Fruit fly (Drosophila melanogaster): ENCODE results near the gene Tdrd3.

The Tdrd3 gene

dm6 chr3L:14780187-14780586 is 6.4 kb upstream of the Tdrd3 start (continued):
- no peak for TF ChIP-seq jumu (GFP tag; optimal IDR thresholded peaks at IDR 0.05)
- TF ChIP-seq CG9817 (tag; optimal IDR thresholded peaks at IDR 0.05): no peak
- TF ChIP-seq CG7556 (GFP tag; optimal IDR thresholded peaks at IDR 0.05): peak; percentile 37
- no peak for TF ChIP-seq cas (GFP tag; IDR thresholded peaks at IDR 0.05)
- no peak for TF ChIP-seq ac (GFP tag; optimal IDR thresholded peaks at IDR 0.05)
- peak; percentile 58 for TF ChIP-seq CG18599 (GFP tag; optimal IDR thresholded peaks at IDR 0.05)
- TF ChIP-seq CoRest (tag; optimal IDR thresholded peaks at IDR 0.05): peak; percentile 9
- no peak for TF ChIP-seq Ravus (GFP tag; IDR thresholded peaks at IDR 0.05)
- TF ChIP-seq CG3847 (GFP tag; IDR thresholded peaks at IDR 0.05): no peak
- TF ChIP-seq dm (GFP tag; optimal IDR thresholded peaks at IDR 0.05): no peak
- TF ChIP-seq CG15269 (tag; optimal IDR thresholded peaks at IDR 0.05): no peak
- TF ChIP-seq en (GFP tag; optimal IDR thresholded peaks at IDR 0.05): no peak
- TF ChIP-seq CG3281 (GFP tag; optimal IDR thresholded peaks at IDR 0.05): peak; percentile 5
- TF ChIP-seq NFAT (GFP tag; IDR thresholded peaks at IDR 0.05): no peak
- no peak for TF ChIP-seq Xbp1 (GFP tag; optimal IDR thresholded peaks at IDR 0.05)
- TF ChIP-seq pzg (GFP tag; optimal IDR thresholded peaks at IDR 0.05): no peak
- TF ChIP-seq B-H2 (GFP tag; optimal IDR thresholded peaks at IDR 0.05): no peak
- peak; percentile 26 for TF ChIP-seq CG14710 (tag; optimal IDR thresholded peaks at IDR 0.05)
- TF ChIP-seq eve (GFP tag; optimal IDR thresholded peaks at IDR 0.05): no peak
- peak; percentile 62; the same call in 1 of the 2 replicates for TF ChIP-seq CG14014 (GFP tag; IDR thresholded peaks at IDR 0.05)
- TF ChIP-seq salm (tag; optimal IDR thresholded peaks at IDR 0.05): no peak
- no peak for TF ChIP-seq Aef1 (GFP tag; IDR thresholded peaks at IDR 0.05)
- no peak for TF ChIP-seq dati (GFP tag; IDR thresholded peaks at IDR 0.05)
- TF ChIP-seq CG2712 (tag; optimal IDR thresholded peaks at IDR 0.05): no peak
- TF ChIP-seq gem (tag; optimal IDR thresholded peaks at IDR 0.05): peak; percentile 18
- peak; percentile 56; the same call in 1 of the 2 replicates for TF ChIP-seq CG4360 (GFP tag; IDR thresholded peaks at IDR 0.05)
- TF ChIP-seq tgo (GFP tag; IDR thresholded peaks at IDR 0.05): no peak
- TF ChIP-seq CG10267 (tag; optimal IDR thresholded peaks at IDR 0.05): no peak
- TF ChIP-seq dysf (GFP tag; IDR thresholded peaks at IDR 0.05): peak; percentile 28; the same call in 1 of the 3 replicates
- no peak for TF ChIP-seq rib (GFP tag; IDR thresholded peaks at IDR 0.05)
- TF ChIP-seq CG18476 (GFP tag; optimal IDR thresholded peaks at IDR 0.05): peak; percentile 45
- no peak for TF ChIP-seq fd3F (GFP tag; optimal IDR thresholded peaks at IDR 0.05)
- TF ChIP-seq Rfx (GFP tag; IDR thresholded peaks at IDR 0.05): peak; percentile 13; the same call in 1 of the 2 replicates
- no peak for TF ChIP-seq Dfd (GFP tag; optimal IDR thresholded peaks at IDR 0.05)
- no peak for TF ChIP-seq yki (optimal IDR thresholded peaks at IDR 0.05)
- TF ChIP-seq hb (GFP tag; IDR thresholded peaks at IDR 0.05; ENCODE audit: partially characterized antibody): no peak
- peak; percentile 95 for TF ChIP-seq sug (tag; optimal IDR thresholded peaks at IDR 0.05)
- TF ChIP-seq NC2α (GFP tag; optimal IDR thresholded peaks at IDR 0.05): no peak
- TF ChIP-seq CG12942 (GFP tag; optimal IDR thresholded peaks at IDR 0.05): peak; percentile 18
- TF ChIP-seq CG12391 (tag; optimal IDR thresholded peaks at IDR 0.05): no peak
- peak; percentile 64 for TF ChIP-seq CG6813 (GFP tag; optimal IDR thresholded peaks at IDR 0.05)
- TF ChIP-seq Dref (GFP tag; IDR thresholded peaks at IDR 0.05): no peak
- no peak for TF ChIP-seq GATAe (GFP tag; conservative IDR thresholded peaks at IDR 0.05)
- TF ChIP-seq tll (GFP tag; optimal IDR thresholded peaks at IDR 0.05): no peak
- TF ChIP-seq Kr (GFP tag; optimal IDR thresholded peaks at IDR 0.05): peak; percentile 29
- TF ChIP-seq E2f2 (GFP tag; IDR thresholded peaks at IDR 0.05): no peak
- TF ChIP-seq HLH3B (GFP tag; IDR thresholded peaks at IDR 0.05): peak; percentile 59; the same call in 1 of the 2 replicates
- 0 out of 2 replicates have a peak, but pooled peaks have one; percentile 10 for TF ChIP-seq ap (GFP tag; IDR thresholded peaks at IDR 0.05)
- no peak for TF ChIP-seq lmd (GFP tag; IDR thresholded peaks at IDR 0.05)
- TF ChIP-seq CG7786 (GFP tag; optimal IDR thresholded peaks at IDR 0.05): no peak
- no peak for TF ChIP-seq CG5953 (GFP tag; IDR thresholded peaks at IDR 0.05)
- no peak for TF ChIP-seq CG13624 (GFP tag; optimal IDR thresholded peaks at IDR 0.05)
